Fruit fly (Drosophila melanogaster): ENCODE measurements around the gene CG15531.

dm6 chr3R:30174160-30175002, 21.6 kb downstream of the CG15531 start, which contains the start of gene Mlc2:
- TF ChIP-seq Ada2b (GFP tag; IDR thresholded peaks at IDR 0.05) (no peak), Antp (GFP tag; optimal IDR thresholded peaks at IDR 0.05) (no peak), Doc3 (GFP tag; IDR thresholded peaks at IDR 0.05; ENCODE audit: partially characterized antibody) (no peak), schlank (tag; optimal IDR thresholded peaks at IDR 0.05) (no peak), ttk (GFP tag; IDR thresholded peaks at IDR 0.05) (no peak), Dp (GFP tag; optimal IDR thresholded peaks at IDR 0.05) (no peak), Neu2 (GFP tag; optimal IDR thresholded peaks at IDR 0.05; ENCODE audit: borderline replicate concordance) (no peak), Atf3 (GFP tag; optimal IDR thresholded peaks at IDR 0.05) (no peak), Opbp (GFP tag; IDR thresholded peaks at IDR 0.05; ENCODE audit: partially characterized antibody) (no peak)

All from whole organism, embryonic.